Worm (Caenorhabditis elegans) whole organism, L4 larva: Measurements from ENCODE around the gene F47E1.2.

Source experiments
- D1046.2 ChIP-seq: fragments of 200-800 bp; sonication (Bioruptor generic); IDR thresholded peaks from 2 replicates; pipeline ENCODE4 v1.3.6; 2022; ENCODE audit warnings: missing genetic modification characterization, missing compliant biosample characterization
- F26F4.8 ChIP-seq: fragments of 200-800 bp; sonication (Bioruptor generic); conservative IDR thresholded peaks from 2 replicates; pipeline ENCODE4 v1.3.6; 2022; ENCODE audit warnings: missing genetic modification characterization, missing compliant biosample characterization
- F44E2.7 ChIP-seq: fragments of 200-800 bp; sonication (Bioruptor generic); IDR thresholded peaks from 2 replicates; pipeline ENCODE4 v2.1.2; 2022; ENCODE audit warnings: missing genetic modification characterization, missing compliant biosample characterization
- F49E8.2 ChIP-seq: sonication (generic microtip); optimal IDR thresholded peaks from 2 replicates; lab custom pipeline; 2016; ENCODE audit warnings: missing compliant biosample characterization, mild to moderate bottlenecking, missing genetic modification characterization, borderline replicate concordance
- Y105C5A.15 ChIP-seq: fragments of 200-800 bp; sonication (Bioruptor generic); IDR thresholded peaks from 2 replicates; pipeline ENCODE4 v1.3.6; 2022; ENCODE audit warnings: missing genetic modification characterization, missing compliant biosample characterization
- Y5F2A.4 ChIP-seq: fragments of 200-800 bp; sonication (Bioruptor generic); optimal IDR thresholded peaks from 2 replicates; lab custom pipeline; 2018; ENCODE audit warnings: mild to moderate bottlenecking, missing genetic modification characterization, missing compliant biosample characterization
- aha-1 ChIP-seq: fragments of 150-350 bp; peaks from one replicate; lab custom pipeline; 2014; ENCODE audit warnings: missing biosample characterization, missing genetic modification characterization
- aly-2 ChIP-seq: sonication (generic microtip); optimal IDR thresholded peaks from 2 replicates; lab custom pipeline; 2018; ENCODE audit warnings: missing biosample characterization, missing genetic modification characterization
- arid-1 ChIP-seq: fragments of 200-800 bp; sonication (Bioruptor generic); conservative IDR thresholded peaks from 2 replicates; pipeline ENCODE4 v1.3.6; 2022; ENCODE audit warnings: missing genetic modification reagents, missing genetic modification characterization, missing compliant biosample characterization
- ceh-28 ChIP-seq: fragments of 150-350 bp; optimal IDR thresholded peaks from 2 replicates; lab custom pipeline; 2014; ENCODE audit warnings: missing biosample characterization, missing genetic modification reagents, missing genetic modification characterization
- ceh-44 ChIP-seq: fragments of 200-800 bp; sonication (Bioruptor generic); IDR thresholded peaks from 2 replicates; pipeline ENCODE4 v1.3.6; 2022; ENCODE audit warnings: missing genetic modification reagents, missing genetic modification characterization, missing compliant biosample characterization
- ceh-62 ChIP-seq: sonication (generic microtip); optimal IDR thresholded peaks from 2 replicates; lab custom pipeline; 2017; ENCODE audit warnings: missing biosample characterization, missing genetic modification characterization
- ces-1 ChIP-seq: fragments of 150-350 bp; sonication (generic microtip); optimal IDR thresholded peaks from 4 replicates; lab custom pipeline; 2014; ENCODE audit warnings: missing biosample characterization, missing genetic modification reagents, missing genetic modification characterization
- cey-2 ChIP-seq: sonication (generic microtip); optimal IDR thresholded peaks from 3 replicates; lab custom pipeline; 2017; ENCODE audit warnings: missing genetic modification characterization, mild to moderate bottlenecking, missing compliant biosample characterization, antibody characterized with exemption, borderline replicate concordance; ENCODE audit not compliant: insufficient read depth
- daf-19 ChIP-seq: fragments of 200-800 bp; sonication (Bioruptor generic); conservative IDR thresholded peaks from 2 replicates; pipeline ENCODE4 v1.3.6; 2022; ENCODE audit warnings: missing genetic modification characterization, missing compliant biosample characterization
- dmd-6 ChIP-seq: fragments of 200-800 bp; sonication (Bioruptor generic); IDR thresholded peaks from 2 replicates; pipeline ENCODE4 v1.3.6; 2022; ENCODE audit warnings: missing genetic modification reagents, missing genetic modification characterization, missing compliant biosample characterization
- dmd-8 ChIP-seq: fragments of 200-800 bp; sonication (Bioruptor generic); IDR thresholded peaks from 2 replicates; pipeline ENCODE4 v1.3.6; 2022; ENCODE audit warnings: missing genetic modification characterization, missing compliant biosample characterization
- dmd-9 ChIP-seq: fragments of 200-800 bp; sonication (Bioruptor generic); IDR thresholded peaks from 2 replicates; pipeline ENCODE4 v1.3.6; 2022; ENCODE audit warnings: missing genetic modification reagents, missing genetic modification characterization, missing compliant biosample characterization
- hif-1 ChIP-seq, 2 experiments: sonication (generic microtip); optimal IDR thresholded peaks; 2 replicates each; lab custom pipeline; 2016 to 2017; ENCODE audit warnings: missing compliant biosample characterization in 2 of 2, missing genetic modification characterization in 2 of 2, missing genetic modification reagents in 2 of 2, missing genotype in 2 of 2, mild to moderate bottlenecking in 1 of 2
- hlh-30 ChIP-seq: sonication (generic microtip); optimal IDR thresholded peaks from 2 replicates; lab custom pipeline; 2017; ENCODE audit warnings: antibody characterized with exemption, mild to moderate bottlenecking, missing genetic modification characterization, missing compliant biosample characterization; ENCODE audit not compliant: insufficient read depth
- hmg-1.1 ChIP-seq: fragments of 200-800 bp; sonication (Bioruptor generic); IDR thresholded peaks from 2 replicates; pipeline ENCODE4 v1.3.6; 2022; ENCODE audit warnings: missing genetic modification reagents, missing genetic modification characterization, missing compliant biosample characterization
- lin-1 ChIP-seq: fragments of 200-800 bp; sonication (Bioruptor generic); IDR thresholded peaks from 2 replicates; pipeline ENCODE4 v1.3.6; 2022; ENCODE audit warnings: missing genetic modification reagents, missing genetic modification characterization, missing compliant biosample characterization
- lin-29 ChIP-seq: fragments of 200-800 bp; sonication (Bioruptor generic); IDR thresholded peaks from 2 replicates; pipeline ENCODE4 v1.3.6; 2022; ENCODE audit warnings: missing genetic modification reagents, missing genetic modification characterization, missing compliant biosample characterization
- lir-3 ChIP-seq: sonication (generic microtip); optimal IDR thresholded peaks from 2 replicates; lab custom pipeline; 2016; ENCODE audit warnings: mild to moderate bottlenecking, missing genetic modification characterization, missing compliant biosample characterization
- madf-5 ChIP-seq, 2 experiments: fragments of 200-800 bp; sonication (Bioruptor generic); IDR thresholded peaks; 2 replicates each; pipeline ENCODE4 v1.3.6; 2022; ENCODE audit warnings: missing compliant biosample characterization in 2 of 2, missing genetic modification characterization in 2 of 2
- mxl-3 ChIP-seq: fragments of 200-800 bp; sonication (Bioruptor generic); optimal IDR thresholded peaks from 2 replicates; lab custom pipeline; 2018; ENCODE audit warnings: mild to moderate bottlenecking, missing genetic modification characterization, missing compliant biosample characterization
- nhr-102 ChIP-seq: sonication (generic microtip); optimal IDR thresholded peaks from 2 replicates; lab custom pipeline; 2016; ENCODE audit warnings: mild to moderate bottlenecking, missing genetic modification characterization, moderate library complexity, missing compliant biosample characterization
- nhr-111 ChIP-seq: fragments of 200-800 bp; sonication (Bioruptor generic); optimal IDR thresholded peaks from 2 replicates; lab custom pipeline; 2018; ENCODE audit warnings: mild to moderate bottlenecking, missing genetic modification characterization, missing compliant biosample characterization
- nhr-237 ChIP-seq: sonication (generic microtip); optimal IDR thresholded peaks from 2 replicates; lab custom pipeline; 2017; ENCODE audit warnings: missing biosample characterization, missing genetic modification characterization
- nhr-48 ChIP-seq: sonication (generic microtip); optimal IDR thresholded peaks from 2 replicates; lab custom pipeline; 2016; ENCODE audit warnings: mild to moderate bottlenecking, missing genetic modification characterization, missing compliant biosample characterization
- pha-4 ChIP-seq, 2 experiments: fragments of 150-350 bp in 1 of 2; fragments of 200-800 bp in 1 of 2; sonication (Bioruptor generic) in 1 of 2; IDR thresholded peaks in 1 of 2; optimal IDR thresholded peaks in 1 of 2; 2 replicates each; pipeline versions ENCODE4 v1.3.6 to Lab custom; 2014 to 2022; ENCODE audit warnings: missing genetic modification characterization in 2 of 2, missing genetic modification reagents in 2 of 2, missing biosample characterization in 1 of 2, missing compliant biosample characterization in 1 of 2
- rbr-2 ChIP-seq: sonication (generic microtip); optimal IDR thresholded peaks from 2 replicates; lab custom pipeline; 2016; ENCODE audit warnings: missing genotype, missing genetic modification characterization, missing compliant biosample characterization
- saeg-2 ChIP-seq: fragments of 200-800 bp; sonication (Bioruptor generic); IDR thresholded peaks from 2 replicates; pipeline ENCODE4 v1.3.6; 2022; ENCODE audit warnings: missing genetic modification reagents, missing genetic modification characterization, missing compliant biosample characterization
- set-16 ChIP-seq: fragments of 200-800 bp; sonication (Bioruptor generic); IDR thresholded peaks from 2 replicates; pipeline ENCODE4 v1.3.6; 2022; ENCODE audit warnings: missing genetic modification reagents, missing genetic modification characterization, missing compliant biosample characterization
- snpc-1.2 ChIP-seq: fragments of 200-800 bp; sonication (Bioruptor generic); IDR thresholded peaks from 2 replicates; pipeline ENCODE4 v1.3.6; 2022; ENCODE audit warnings: missing genetic modification reagents, missing genetic modification characterization, missing compliant biosample characterization
- tra-1 ChIP-seq: fragments of 200-800 bp; sonication (Bioruptor generic); IDR thresholded peaks from 2 replicates; pipeline ENCODE4 v1.3.6; 2022; ENCODE audit warnings: missing genetic modification reagents, missing genetic modification characterization, missing compliant biosample characterization
- unc-130 ChIP-seq: sonication (generic microtip); optimal IDR thresholded peaks from 2 replicates; lab custom pipeline; 2016; ENCODE audit warnings: missing genetic modification reagents, missing genetic modification characterization, missing compliant biosample characterization
- unc-39 ChIP-seq: sonication (generic microtip); optimal IDR thresholded peaks from 2 replicates; lab custom pipeline; 2017; ENCODE audit warnings: missing biosample characterization, missing genetic modification characterization
- unc-62 ChIP-seq, 3 experiments: fragments of 150-350 bp in 1 of 3; sonication (generic microtip); optimal IDR thresholded peaks in 2 of 3; peaks in 1 of 3; 1 replicate in 1 of 3; 2 replicates in 2 of 3; lab custom pipeline; 2014 to 2017; ENCODE audit warnings: missing biosample characterization in 3 of 3, missing genetic modification characterization in 3 of 3, missing genetic modification reagents in 3 of 3, missing genotype in 1 of 3
- vab-7 ChIP-seq: fragments of 200-800 bp; sonication (Bioruptor generic); IDR thresholded peaks from 2 replicates; pipeline ENCODE4 v1.3.6; 2022; ENCODE audit warnings: missing genetic modification reagents, missing genetic modification characterization, missing compliant biosample characterization
- zfp-2 ChIP-seq: sonication (generic microtip); optimal IDR thresholded peaks from 2 replicates; lab custom pipeline; 2016; ENCODE audit warnings: mild to moderate bottlenecking, missing genetic modification characterization, missing compliant biosample characterization
- zip-11 ChIP-seq: fragments of 200-800 bp; sonication (Bioruptor generic); IDR thresholded peaks from 2 replicates; pipeline ENCODE4 v1.3.6; 2022; ENCODE audit warnings: missing genetic modification characterization, missing compliant biosample characterization
- ztf-7 ChIP-seq: fragments of 150-350 bp; optimal IDR thresholded peaks from 2 replicates; lab custom pipeline; 2014; ENCODE audit warnings: missing biosample characterization, missing genetic modification characterization

F47E1.2 gene

ce11 chrX:9021645-9022044 is 35.8 kb upstream of the F47E1.2 start, which contains the start of gene T25B6.5:
TSS of gene T25B6.5 (minus strand) at chrX:9021745.
- no peak for TF ChIP-seq Y105C5A.15 (GFP tag; lab: Robert Waterston, UW)

ce11 chrX:9022779-9023178 is 34.7 kb upstream of the F47E1.2 start, which contains the start of gene T25B6.6:
TSS of gene T25B6.6 (minus strand) at chrX:9022879.
- TF ChIP-seq cey-2 (no peak), ceh-28 (tag; lab: Kevin White, UChicago) (no peak), F44E2.7 (GFP tag; lab: Robert Waterston, UW) (no peak), set-16 (GFP tag; lab: Robert Waterston, UW) (no peak)

- TF ChIP-seq unc-62 (GFP tag; optimal IDR thresholded peaks at IDR 0.05 in 1 of 2; lab: Kevin White, UChicago) (peak in 1 of 2 experiments; percentile 95), unc-62 (tag; optimal IDR thresholded peaks at IDR 0.05; lab: Kevin White, UChicago) (no peak), F44E2.7 (GFP tag; lab: Robert Waterston, UW) (no peak)
These were observed 33.6 kb upstream of the F47E1.2 start for ce11 chrX:9023816-9024215.

- TF ChIP-seq nhr-111 (GFP tag; lab: Kevin White, UChicago) (peak; percentile 25), D1046.2 (GFP tag; lab: Robert Waterston, UW) (no peak), madf-5 (GFP tag; IDR thresholded peaks at IDR 0.05; lab: Robert Waterston, UW) (peak; percentile 60 to 89; a peak in 3 of 4 replicates), vab-7 (GFP tag; lab: Robert Waterston, UW) (peak; percentile 84), F26F4.8 (GFP tag; lab: Robert Waterston, UW) (peak; percentile 92), dmd-9 (GFP tag; lab: Robert Waterston, UW) (0 out of 2 replicates have a peak, but pooled peaks have one; percentile 34), rbr-2 (tag; lab: Kevin White, UChicago) (peak; percentile 56), ceh-62 (tag; lab: Kevin White, UChicago) (no peak), F44E2.7 (GFP tag; lab: Robert Waterston, UW) (peak; percentile 94), daf-19 (peak; percentile 93), saeg-2 (GFP tag; lab: Robert Waterston, UW) (peak; percentile 56; the same call in 1 of the 2 replicates), zip-11 (GFP tag; lab: Robert Waterston, UW) (peak; percentile 88; the same call in 1 of the 2 replicates), mxl-3 (no peak), lin-1 (GFP tag; lab: Robert Waterston, UW) (peak; percentile 79), F49E8.2 (tag; lab: Kevin White, UChicago) (peak; percentile 71), lir-3 (tag; lab: Kevin White, UChicago) (peak; percentile 86), lin-29 (GFP tag; lab: Robert Waterston, UW) (0 out of 2 replicates have a peak, but pooled peaks have one; percentile 67), dmd-8 (GFP tag; lab: Robert Waterston, UW) (peak; percentile 93), zfp-2 (tag; lab: Kevin White, UChicago) (peak; percentile 36), aha-1 (peak; percentile 95), unc-39 (tag; lab: Kevin White, UChicago) (no peak), pha-4 (GFP tag; IDR thresholded peaks at IDR 0.05; lab: Robert Waterston, UW) (peak; percentile 92), pha-4 (tag; optimal IDR thresholded peaks at IDR 0.05; lab: Kevin White, UChicago) (no peak), ceh-44 (GFP tag; lab: Robert Waterston, UW) (peak; percentile 76), dmd-6 (peak; percentile 54), nhr-237 (tag; lab: Kevin White, UChicago) (no peak), ces-1 (GFP tag; lab: Kevin White, UChicago) (no peak), arid-1 (GFP tag; lab: Robert Waterston, UW) (peak; percentile 89), nhr-102 (tag; lab: Kevin White, UChicago) (no peak), tra-1 (peak; percentile 90), hif-1 (tag; optimal IDR thresholded peaks at IDR 0.05; lab: Kevin White, UChicago) (no peak), hlh-30 (tag; lab: Kevin White, UChicago) (no peak), unc-130 (GFP tag; lab: Kevin White, UChicago) (peak; percentile 21), Y5F2A.4 (GFP tag; lab: Kevin White, UChicago) (peak; percentile 34), snpc-1.2 (GFP tag; lab: Robert Waterston, UW) (peak; percentile 94), ztf-7 (tag; lab: Kevin White, UChicago) (peak; percentile 63), aly-2 (tag; lab: Kevin White, UChicago) (no peak), hmg-1.1 (GFP tag; lab: Robert Waterston, UW) (peak; percentile 68), nhr-48 (tag; lab: Kevin White, UChicago) (peak; percentile 56)
These were observed 33.2 kb upstream of the F47E1.2 start for ce11 chrX:9024270-9024669.
